Fruit fly (Drosophila melanogaster) whole organism, embryonic: Measurements from ENCODE around the gene PGAP1.
A peak's percentile ranks its signal among the peaks of the same experiment; 100 is the strongest.

ENCODE experiments used
- Bdp1 ChIP-seq: fragments of 200-800 bp; sonication (Bioruptor generic); optimal IDR thresholded peaks from 3 replicates; lab custom pipeline; 2016; ENCODE audit warnings: missing biosample characterization, missing genetic modification characterization
- BtbVII ChIP-seq: fragments of 200-800 bp; sonication (Bioruptor generic); optimal IDR thresholded peaks from 3 replicates; lab custom pipeline; 2017; ENCODE audit warnings: missing biosample characterization, mild to moderate bottlenecking, missing genetic modification characterization
- CG1024 ChIP-seq: fragments of 200-800 bp; sonication (Bioruptor generic); IDR thresholded peaks from 2 replicates; pipeline ENCODE4 v1.3.6; 2022; ENCODE audit warnings: missing biosample characterization, missing genetic modification characterization
- CG10462 ChIP-seq: fragments of 200-800 bp; sonication (Bioruptor generic); optimal IDR thresholded peaks from 2 replicates; lab custom pipeline; 2016; ENCODE audit warnings: missing biosample characterization, missing genetic modification characterization
- CG10979 ChIP-seq: fragments of 200-800 bp; sonication (Bioruptor generic); optimal IDR thresholded peaks from 2 replicates; lab custom pipeline; 2018; ENCODE audit warnings: missing biosample characterization, mild to moderate bottlenecking, missing genetic modification characterization, moderate library complexity
- CG11398 ChIP-seq: fragments of 200-800 bp; sonication (Bioruptor generic); optimal IDR thresholded peaks from 2 replicates; lab custom pipeline; 2016; ENCODE audit warnings: missing biosample characterization, missing genetic modification characterization
- CG11504 ChIP-seq: fragments of 200-800 bp; sonication (Bioruptor generic); optimal IDR thresholded peaks from 3 replicates; lab custom pipeline; 2019; ENCODE audit warnings: missing biosample characterization, mild to moderate bottlenecking, missing genetic modification characterization, moderate library complexity
- CG11696 ChIP-seq: fragments of 200-800 bp; sonication (Bioruptor generic); IDR thresholded peaks from 2 replicates; pipeline ENCODE4 v1.3.6; 2022; ENCODE audit warnings: missing biosample characterization, missing genetic modification characterization
- CG12219 ChIP-seq: fragments of 200-800 bp; sonication (Bioruptor generic); optimal IDR thresholded peaks from 3 replicates; lab custom pipeline; 2018; ENCODE audit warnings: missing biosample characterization, mild to moderate bottlenecking, missing genetic modification characterization
- CG12391 ChIP-seq: fragments of 200-800 bp; sonication (Bioruptor generic); optimal IDR thresholded peaks from 3 replicates; lab custom pipeline; 2018; ENCODE audit warnings: missing biosample characterization, mild to moderate bottlenecking, missing genetic modification characterization, moderate library complexity
- CG15011 ChIP-seq: fragments of 200-800 bp; sonication (Bioruptor generic); optimal IDR thresholded peaks from 3 replicates; lab custom pipeline; 2018; ENCODE audit warnings: missing biosample characterization, mild to moderate bottlenecking, missing genetic modification characterization
- CG16813 ChIP-seq: fragments of 200-800 bp; sonication (Bioruptor generic); IDR thresholded peaks from 3 replicates; pipeline ENCODE4 v1.3.6; 2022; ENCODE audit warnings: missing biosample characterization, missing genetic modification characterization; ENCODE audit not compliant: partially characterized antibody
- CG16863 ChIP-seq: fragments of 200-800 bp; sonication (Bioruptor generic); optimal IDR thresholded peaks from 3 replicates; lab custom pipeline; 2016; ENCODE audit warnings: missing biosample characterization, missing genetic modification characterization
- CG2875 ChIP-seq: fragments of 200-800 bp; sonication (Bioruptor generic); optimal IDR thresholded peaks from 2 replicates; lab custom pipeline; 2017; ENCODE audit warnings: missing biosample characterization, mild to moderate bottlenecking, missing genetic modification characterization, missing genetic modification reagents
- CG30431 ChIP-seq: fragments of 200-800 bp; sonication (Bioruptor generic); optimal IDR thresholded peaks from 2 replicates; lab custom pipeline; 2017; ENCODE audit warnings: missing biosample characterization, missing genetic modification characterization
- CG3163 ChIP-seq: fragments of 200-800 bp; sonication (Bioruptor generic); optimal IDR thresholded peaks from 3 replicates; lab custom pipeline; 2016; ENCODE audit warnings: missing biosample characterization, missing genetic modification characterization
- CG32532 ChIP-seq: fragments of 200-800 bp; sonication (Bioruptor generic); IDR thresholded peaks from 2 replicates; pipeline ENCODE4 v1.3.6; 2022; ENCODE audit warnings: missing biosample characterization, missing genetic modification characterization
- CG6272 ChIP-seq: fragments of 200-800 bp; sonication (Bioruptor generic); IDR thresholded peaks from 2 replicates; pipeline ENCODE4 v1.3.6; 2022; ENCODE audit warnings: missing biosample characterization, missing genetic modification characterization
- CG6813 ChIP-seq: fragments of 200-800 bp; sonication (Bioruptor generic); optimal IDR thresholded peaks from 2 replicates; lab custom pipeline; 2017; ENCODE audit warnings: missing biosample characterization, missing genetic modification characterization, mild to moderate bottlenecking, moderate library complexity, missing genetic modification reagents
- CG7987 ChIP-seq: fragments of 200-800 bp; sonication (Bioruptor generic); optimal IDR thresholded peaks from 2 replicates; lab custom pipeline; 2018; ENCODE audit warnings: missing biosample characterization, mild to moderate bottlenecking, missing genetic modification characterization, moderate library complexity
- Chrac-16 ChIP-seq: fragments of 200-800 bp; sonication (Bioruptor generic); optimal IDR thresholded peaks from 3 replicates; lab custom pipeline; 2016; ENCODE audit warnings: missing biosample characterization, missing genetic modification characterization
- D19B ChIP-seq: fragments of 200-800 bp; sonication (Bioruptor generic); optimal IDR thresholded peaks from 2 replicates; lab custom pipeline; 2017; ENCODE audit warnings: missing biosample characterization, mild to moderate bottlenecking, missing genetic modification characterization
- Doc2 ChIP-seq: fragments of 200-800 bp; sonication (Bioruptor generic); IDR thresholded peaks from 2 replicates; pipeline ENCODE4 v1.3.6; 2022; ENCODE audit warnings: missing biosample characterization, missing genetic modification characterization
- E2f1 ChIP-seq: fragments of 200-800 bp; sonication (Bioruptor generic); IDR thresholded peaks from 2 replicates; pipeline ENCODE4 v1.3.6; 2022; ENCODE audit warnings: missing biosample characterization, missing genetic modification characterization
- Hmr ChIP-seq: fragments of 200-800 bp; sonication (Bioruptor generic); optimal IDR thresholded peaks from 3 replicates; lab custom pipeline; 2017; ENCODE audit warnings: mild to moderate bottlenecking, missing biosample characterization, missing genetic modification reagents, missing genetic modification characterization
- Poxn ChIP-seq: fragments of 200-800 bp; sonication (Bioruptor generic); IDR thresholded peaks from 2 replicates; pipeline ENCODE4 v1.3.6; 2022; ENCODE audit warnings: missing biosample characterization, missing genetic modification characterization
- Ptx1 ChIP-seq: fragments of 200-800 bp; sonication (Bioruptor generic); IDR thresholded peaks from 2 replicates; pipeline ENCODE4 v1.3.6; 2022; ENCODE audit warnings: missing biosample characterization, missing genetic modification characterization
- Scr ChIP-seq: fragments of 200-800 bp; sonication (Bioruptor generic); IDR thresholded peaks from 2 replicates; pipeline ENCODE4 v1.3.6; 2022; ENCODE audit warnings: missing biosample characterization, missing genetic modification characterization; ENCODE audit not compliant: partially characterized antibody
- TFAM ChIP-seq: fragments of 200-800 bp; sonication (Bioruptor generic); optimal IDR thresholded peaks from 2 replicates; lab custom pipeline; 2017; ENCODE audit warnings: missing biosample characterization, missing genetic modification characterization, inconsistent platforms
- Taf1 ChIP-seq: fragments of 200-800 bp; sonication (Bioruptor generic); IDR thresholded peaks from 2 replicates; pipeline ENCODE4 v1.3.6; 2022; ENCODE audit warnings: missing biosample characterization, missing genetic modification characterization
- ab ChIP-seq: fragments of 200-800 bp; sonication (Bioruptor generic); optimal IDR thresholded peaks from 2 replicates; lab custom pipeline; 2016; ENCODE audit warnings: missing biosample characterization, missing genetic modification characterization
- al ChIP-seq: fragments of 200-800 bp; sonication (Bioruptor generic); IDR thresholded peaks from 2 replicates; pipeline ENCODE4 v1.3.6; 2022; ENCODE audit warnings: missing biosample characterization, missing genetic modification characterization
- ato ChIP-seq: fragments of 200-800 bp; sonication (Bioruptor generic); IDR thresholded peaks from 2 replicates; pipeline ENCODE4 v1.3.6; 2022; ENCODE audit warnings: missing biosample characterization, missing genetic modification characterization; ENCODE audit not compliant: partially characterized antibody
- az2 ChIP-seq: fragments of 200-800 bp; sonication (Bioruptor generic); optimal IDR thresholded peaks from 3 replicates; lab custom pipeline; 2016; ENCODE audit warnings: missing biosample characterization, missing genetic modification characterization
- bbx ChIP-seq: fragments of 200-800 bp; sonication (Bioruptor generic); IDR thresholded peaks from 2 replicates; pipeline ENCODE4 v1.3.6; 2022; ENCODE audit warnings: missing biosample characterization, missing genetic modification characterization; ENCODE audit not compliant: partially characterized antibody
- bowl ChIP-seq: fragments of 200-800 bp; sonication (Bioruptor generic); IDR thresholded peaks from 2 replicates; pipeline ENCODE4 v1.3.6; 2022; ENCODE audit warnings: missing biosample characterization, missing genetic modification characterization
- cg ChIP-seq: fragments of 200-800 bp; sonication (Bioruptor generic); optimal IDR thresholded peaks from 3 replicates; lab custom pipeline; 2019; ENCODE audit warnings: missing biosample characterization, mild to moderate bottlenecking, missing genetic modification characterization, moderate library complexity
- chif ChIP-seq, 2 experiments: fragments of 200-800 bp; sonication (Bioruptor generic); optimal IDR thresholded peaks; 3 replicates each; lab custom pipeline; 2016; ENCODE audit warnings: missing biosample characterization in 2 of 2, missing genetic modification characterization in 2 of 2
- dmrt99B ChIP-seq: fragments of 200-800 bp; sonication (Bioruptor generic); optimal IDR thresholded peaks from 2 replicates; lab custom pipeline; 2018; ENCODE audit warnings: missing biosample characterization, mild to moderate bottlenecking, missing genetic modification characterization, moderate library complexity
- gem ChIP-seq: fragments of 200-800 bp; sonication (Bioruptor generic); optimal IDR thresholded peaks from 2 replicates; lab custom pipeline; 2019; ENCODE audit warnings: missing biosample characterization, mild to moderate bottlenecking, missing genetic modification characterization, moderate library complexity
- her ChIP-seq: fragments of 200-800 bp; sonication (Bioruptor generic); optimal IDR thresholded peaks from 2 replicates; lab custom pipeline; 2016; ENCODE audit warnings: missing biosample characterization, missing genetic modification characterization
- ind ChIP-seq: fragments of 200-800 bp; sonication (Bioruptor generic); optimal IDR thresholded peaks from 3 replicates; lab custom pipeline; 2016; ENCODE audit warnings: missing biosample characterization, missing genetic modification characterization
- kni ChIP-seq: fragments of 200-800 bp; sonication (Bioruptor generic); optimal IDR thresholded peaks from 3 replicates; lab custom pipeline; 2017; ENCODE audit warnings: mild to moderate bottlenecking, missing biosample characterization, missing genetic modification reagents, missing genetic modification characterization
- pita ChIP-seq: fragments of 200-800 bp; sonication (Bioruptor generic); optimal IDR thresholded peaks from 2 replicates; lab custom pipeline; 2017; ENCODE audit warnings: missing biosample characterization, mild to moderate bottlenecking, missing genetic modification characterization
- sens ChIP-seq: fragments of 200-800 bp; sonication (Bioruptor generic); peaks from one replicate; lab custom pipeline; 2016; ENCODE audit warnings: missing biosample characterization, missing genetic modification characterization
- sob ChIP-seq: fragments of 200-800 bp; sonication (Bioruptor generic); IDR thresholded peaks from 2 replicates; pipeline ENCODE4 v1.3.6; 2022; ENCODE audit warnings: missing biosample characterization, missing genetic modification characterization
- tap ChIP-seq: fragments of 200-800 bp; optimal IDR thresholded peaks from 3 replicates; lab custom pipeline; 2019; ENCODE audit warnings: missing biosample characterization, mild to moderate bottlenecking, missing genetic modification characterization, moderate library complexity
- trem ChIP-seq: fragments of 200-800 bp; optimal IDR thresholded peaks from 3 replicates; lab custom pipeline; 2019; ENCODE audit warnings: missing biosample characterization, mild to moderate bottlenecking, missing genetic modification characterization, moderate library complexity
- ttk ChIP-seq: fragments of 200-800 bp; sonication (Bioruptor generic); IDR thresholded peaks from 2 replicates; pipeline ENCODE4 v2.1.2; 2022; ENCODE audit warnings: missing biosample characterization, missing genetic modification characterization
- vfl ChIP-seq: fragments of 200-800 bp; sonication (Bioruptor generic); optimal IDR thresholded peaks from 2 replicates; lab custom pipeline; 2016; ENCODE audit warnings: missing biosample characterization, missing genetic modification characterization
- wdn ChIP-seq: fragments of 200-800 bp; sonication (Bioruptor generic); IDR thresholded peaks from 2 replicates; pipeline ENCODE4 v1.3.6; 2022; ENCODE audit warnings: missing biosample characterization, missing genetic modification characterization

The PGAP1 gene

DNA sequence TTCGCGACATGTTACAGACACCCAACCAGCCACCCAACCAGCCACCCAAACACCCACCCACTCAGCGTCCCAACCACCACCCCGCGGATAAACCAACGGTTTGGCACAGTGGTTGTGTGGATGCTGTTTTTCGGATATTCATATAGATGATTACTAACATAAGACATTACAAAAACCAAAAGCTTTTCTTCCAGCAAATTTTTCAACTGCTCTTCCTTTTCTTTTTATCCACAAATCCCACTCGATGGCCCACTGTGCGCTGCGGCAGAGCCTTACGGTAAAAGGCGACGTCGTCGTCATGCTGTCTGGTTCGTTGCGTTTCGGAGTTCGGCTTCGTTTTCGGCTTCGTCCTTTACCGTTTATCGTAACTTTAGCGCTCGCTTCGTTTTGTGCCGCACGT is 50.7 kb downstream of the PGAP1 start (continued):
- TF ChIP-seq CG10979 (tag; lab: Kevin White, UChicago) (peak; percentile 47), CG3163 (no peak), ato (GFP tag; lab: Robert Waterston, UW) (no peak), pita (GFP tag; lab: Kevin White, UChicago) (no peak), CG7987 (GFP tag; lab: Kevin White, UChicago) (no peak), Poxn (GFP tag; lab: Robert Waterston, UW) (peak; percentile 36; the same call in 1 of the 2 replicates), az2 (GFP tag; lab: Kevin White, UChicago) (peak; percentile 36), wdn (GFP tag; lab: Robert Waterston, UW) (no peak), ttk (GFP tag; lab: Robert Waterston, UW) (peak; percentile 59), CG6813 (GFP tag; lab: Kevin White, UChicago) (peak; percentile 40), CG15011 (GFP tag; lab: Kevin White, UChicago) (no peak), ind (GFP tag; lab: Kevin White, UChicago) (peak; percentile 50), CG1024 (GFP tag; lab: Robert Waterston, UW) (peak; percentile 50; the same call in 1 of the 2 replicates), CG16863 (GFP tag; lab: Kevin White, UChicago) (peak; percentile 51), CG16813 (GFP tag; lab: Robert Waterston, UW) (no peak), Ptx1 (GFP tag; lab: Robert Waterston, UW) (peak; percentile 63), CG30431 (GFP tag; lab: Kevin White, UChicago) (peak; percentile 29), gem (tag; lab: Kevin White, UChicago) (peak; percentile 73), chif (GFP tag; optimal IDR thresholded peaks at IDR 0.05; lab: Kevin White, UChicago) (peak; percentile 53 to 60), al (no peak), Doc2 (no peak), ab (GFP tag; lab: Kevin White, UChicago) (no peak), tap (tag; lab: Kevin White, UChicago) (peak; percentile 54), cg (GFP tag; lab: Kevin White, UChicago) (no peak), CG12391 (tag; lab: Kevin White, UChicago) (peak; percentile 62), trem (tag; lab: Kevin White, UChicago) (no peak), CG2875 (GFP tag; lab: Kevin White, UChicago) (no peak), sob (GFP tag; lab: Robert Waterston, UW) (peak; percentile 59; the same call in 1 of the 2 replicates), Bdp1 (GFP tag; lab: Kevin White, UChicago) (peak; percentile 15), CG12219 (GFP tag; lab: Kevin White, UChicago) (peak; percentile 9), Hmr (GFP tag; lab: Kevin White, UChicago) (peak; percentile 58), Chrac-16 (no peak), kni (GFP tag; lab: Kevin White, UChicago) (no peak), vfl (peak; percentile 39), CG11398 (GFP tag; lab: Kevin White, UChicago) (no peak), E2f1 (peak; percentile 64), Scr (GFP tag; lab: Robert Waterston, UW) (no peak), CG11504 (peak; percentile 43), D19B (GFP tag; lab: Kevin White, UChicago) (no peak), CG10462 (GFP tag; lab: Kevin White, UChicago) (peak; percentile 9), BtbVII (GFP tag; lab: Kevin White, UChicago) (peak; percentile 62), Taf1 (GFP tag; lab: Robert Waterston, UW) (peak; percentile 37; the same call in 1 of the 2 replicates), bowl (no peak), her (peak; percentile 48), sens (GFP tag; lab: Kevin White, UChicago) (peak; percentile 47), bbx (no peak), CG11696 (GFP tag; lab: Robert Waterston, UW) (0 out of 2 replicates have a peak, but pooled peaks have one; percentile 16), TFAM (no peak), CG32532 (GFP tag; lab: Robert Waterston, UW) (peak; percentile 75), dmrt99B (tag; lab: Kevin White, UChicago) (peak; percentile 51), CG6272 (0 out of 2 replicates have a peak, but pooled peaks have one; percentile 23)
